Worm (Caenorhabditis elegans): ENCODE measurements around the gene pcp-2.

The pcp-2 gene

DNA sequence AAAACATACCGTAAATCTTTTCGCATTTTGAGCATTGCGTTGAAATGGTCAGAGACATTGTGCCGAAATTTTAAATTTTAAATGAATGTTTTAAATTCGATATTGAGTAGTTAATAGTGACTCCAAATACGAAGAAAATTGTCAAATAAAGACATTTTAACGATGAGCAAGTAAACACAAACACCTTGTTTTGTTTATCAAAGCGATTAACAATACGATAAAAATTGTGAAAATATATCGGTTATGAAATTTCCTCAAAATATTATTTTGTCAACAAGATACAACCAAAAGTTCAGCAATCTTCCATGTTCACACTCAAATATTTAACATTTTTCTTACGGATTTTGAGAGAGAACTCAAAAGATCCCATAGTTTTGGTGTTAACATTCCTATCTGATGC, 10.7 kb downstream of the pcp-2 start, which contains the start of gene F23B2.10:
TSS of gene F23B2.10 (minus strand) at position 101 of the 400 bp plus-strand sequence.
- TF ChIP-seq nfya-1 (tag; optimal IDR thresholded peaks at IDR 0.05) (no peak), lim-6 (tag; optimal IDR thresholded peaks at IDR 0.05) (no peak), npax-4 (tag; optimal IDR thresholded peaks at IDR 0.05) (no peak), ztf-16 (tag; optimal IDR thresholded peaks at IDR 0.05) (no peak), eyg-1 (tag; optimal IDR thresholded peaks at IDR 0.05) (no peak), ceh-31 (tag; optimal IDR thresholded peaks at IDR 0.05) (no peak), unc-86 (tag; optimal IDR thresholded peaks at IDR 0.05) (no peak), rnt-1 (tag; optimal IDR thresholded peaks at IDR 0.05) (no peak), ets-4 (tag; optimal IDR thresholded peaks at IDR 0.05) (no peak)

DNA sequence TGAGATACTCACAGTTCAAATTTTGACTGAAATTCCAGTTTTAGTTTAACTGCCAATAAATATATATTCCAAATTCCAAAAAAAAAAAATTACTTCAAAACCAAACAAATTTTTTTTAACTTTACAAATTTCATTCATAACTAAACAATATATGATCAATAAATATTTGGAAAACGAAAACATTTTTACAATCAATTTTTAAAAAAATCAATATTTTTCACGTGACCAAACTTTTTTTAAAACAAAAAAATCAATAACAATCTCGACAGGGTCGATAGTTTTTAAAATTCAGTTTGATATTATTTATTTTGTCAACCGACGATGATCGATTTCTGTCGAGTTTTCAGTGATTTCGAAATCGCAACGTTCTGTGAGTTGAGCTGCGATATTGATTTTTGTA, 14.8 kb downstream of the pcp-2 start, which contains the start of gene F23B2.7:
TSS of gene F23B2.7 (plus strand) at position 301 of the 400 bp plus-strand sequence.
- no peak for TF ChIP-seq rnt-1 (tag; optimal IDR thresholded peaks at IDR 0.05)
- no peak for TF ChIP-seq dmd-4 (tag; optimal IDR thresholded peaks at IDR 0.05; ENCODE audit: borderline replicate concordance)
- TF ChIP-seq hlh-15 (tag; optimal IDR thresholded peaks at IDR 0.05): no peak
- TF ChIP-seq lim-6 (tag; optimal IDR thresholded peaks at IDR 0.05): no peak
- no peak for TF ChIP-seq fkh-6 (tag; optimal IDR thresholded peaks at IDR 0.05)
- no peak for TF ChIP-seq unc-86 (tag; optimal IDR thresholded peaks at IDR 0.05)
- no peak for TF ChIP-seq K09A11.1 (tag; optimal IDR thresholded peaks at IDR 0.05; ENCODE audit: insufficient read depth)
- TF ChIP-seq C08G9.2 (tag; optimal IDR thresholded peaks at IDR 0.05): no peak
- no peak for TF ChIP-seq unc-3 (GFP tag; conservative IDR thresholded peaks at IDR 0.05)
- no peak for TF ChIP-seq unc-3 (tag; optimal IDR thresholded peaks at IDR 0.05)

ce11 chrIV:9146819-9147518, 18.0 kb downstream of the pcp-2 start, which contains the start of the genes rpb-12 and aly-2:
Gene rpb-12 (minus strand): TSS chrIV:9146869.
Gene aly-2 (plus strand): TSS chrIV:9147468.
- TF ChIP-seq ceh-18 (tag; optimal IDR thresholded peaks at IDR 0.05) (no peak), T23F11.4 (GFP tag; optimal IDR thresholded peaks at IDR 0.05) (no peak), elt-2 (tag; optimal IDR thresholded peaks at IDR 0.05) (peak; percentile 40), fkh-6 (tag; optimal IDR thresholded peaks at IDR 0.05) (no peak), pros-1 (tag; optimal IDR thresholded peaks at IDR 0.05) (no peak), hlh-30 (tag; optimal IDR thresholded peaks at IDR 0.05; ENCODE audit: insufficient read depth) (no peak), C38D4.7 (GFP tag; optimal IDR thresholded peaks at IDR 0.05) (no peak), hlh-8 (tag; optimal IDR thresholded peaks at IDR 0.05) (no peak), tbx-2 (tag; optimal IDR thresholded peaks at IDR 0.05) (peak; percentile 35), unc-42 (tag; optimal IDR thresholded peaks at IDR 0.05) (no peak), unc-3 (GFP tag; conservative IDR thresholded peaks at IDR 0.05) (no peak), unc-3 (tag; optimal IDR thresholded peaks at IDR 0.05) (no peak)

DNA sequence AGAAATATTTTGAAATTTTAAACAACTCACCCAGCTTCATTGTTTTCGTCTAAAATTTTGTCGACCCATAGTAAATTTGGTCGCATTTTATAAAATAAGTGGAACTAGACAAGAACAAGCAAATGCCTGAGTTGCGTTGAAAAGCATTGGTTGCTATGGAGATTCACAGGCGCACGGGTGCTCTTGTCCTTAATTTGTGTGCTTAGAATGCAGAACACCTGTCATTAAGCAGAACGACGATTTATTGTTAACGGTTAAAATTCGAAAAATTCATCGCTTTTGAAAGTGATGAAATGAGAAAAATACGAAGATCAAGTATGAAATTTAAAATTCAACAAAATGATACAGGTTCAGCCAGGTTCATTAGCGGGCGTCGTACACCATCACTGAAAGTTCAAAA, 18.8 kb downstream of the pcp-2 start, which contains the start of gene daf-10:
TSS of gene daf-10 (minus strand) at position 101 of the 400 bp plus-strand sequence.
- TF ChIP-seq syd-9 (tag; optimal IDR thresholded peaks at IDR 0.05) (no peak), T23F11.4 (GFP tag; optimal IDR thresholded peaks at IDR 0.05) (no peak), lim-6 (tag; optimal IDR thresholded peaks at IDR 0.05) (no peak), hlh-30 (tag; optimal IDR thresholded peaks at IDR 0.05; ENCODE audit: insufficient read depth) (no peak), ceh-45 (GFP tag; IDR thresholded peaks at IDR 0.05) (no peak), ceh-34 (tag; optimal IDR thresholded peaks at IDR 0.05) (no peak), hlh-13 (GFP tag; optimal IDR thresholded peaks at IDR 0.05) (no peak), ceh-19 (GFP tag; optimal IDR thresholded peaks at IDR 0.05) (no peak), nfya-1 (tag; optimal IDR thresholded peaks at IDR 0.05) (no peak), tbx-7 (tag; optimal IDR thresholded peaks at IDR 0.05) (no peak), ets-4 (tag; optimal IDR thresholded peaks at IDR 0.05) (no peak), ref-2 (tag; optimal IDR thresholded peaks at IDR 0.05) (no peak), unc-86 (tag; optimal IDR thresholded peaks at IDR 0.05) (no peak), npax-4 (tag; optimal IDR thresholded peaks at IDR 0.05) (no peak), ceh-24 (tag; optimal IDR thresholded peaks at IDR 0.05) (no peak)

Measured in whole organism, late embryonic.